Worm (Caenorhabditis elegans) whole organism, L4/young adult: Measurements from ENCODE around the gene klp-20.

ENCODE experiments used
- W03F9.2 ChIP-seq: fragments of 150-350 bp; optimal IDR thresholded peaks from 2 replicates; lab custom pipeline; 2014; ENCODE audit warnings: missing biosample characterization, missing genetic modification characterization
- dao-5 ChIP-seq: sonication (generic microtip); optimal IDR thresholded peaks from 2 replicates; lab custom pipeline; 2016; ENCODE audit warnings: missing genotype, missing genetic modification characterization, moderate library complexity, missing compliant biosample characterization
- him-1 ChIP-seq: sonication (generic microtip); optimal IDR thresholded peaks from 2 replicates; lab custom pipeline; 2016; ENCODE audit warnings: missing genotype, missing genetic modification reagents, missing genetic modification characterization, missing compliant biosample characterization

DNA sequence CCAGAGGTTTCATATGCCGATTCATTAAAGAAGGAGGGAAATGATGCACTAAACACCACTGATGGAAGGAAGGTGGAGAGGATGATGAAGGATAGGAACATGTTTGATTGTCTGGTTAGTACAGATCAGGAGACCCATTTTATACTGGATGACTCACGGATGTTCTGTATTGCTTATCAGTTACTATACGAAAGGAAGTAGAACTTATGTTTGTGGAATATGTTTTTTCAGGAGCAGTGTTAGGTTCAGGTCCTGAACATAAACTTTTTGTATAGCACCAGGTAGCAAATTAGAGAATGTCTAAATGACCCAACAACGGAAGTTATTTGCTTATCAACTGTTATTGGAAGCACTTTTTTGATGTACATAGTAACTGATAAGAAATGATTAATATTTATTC is 34.1 kb upstream of the klp-20 start, which contains the start of gene clec-148:
- TF ChIP-seq him-1 (tag; lab: Kevin White, UChicago) (no peak), W03F9.2 (no peak), dao-5 (tag; lab: Kevin White, UChicago) (no peak)
